Worm (Caenorhabditis elegans): ENCODE results near the gene swt-7.

- TF ChIP-seq aly-2 (tag; optimal IDR thresholded peaks at IDR 0.05) (no peak), unc-39 (tag; optimal IDR thresholded peaks at IDR 0.05) (no peak), mxl-3 (GFP tag; optimal IDR thresholded peaks at IDR 0.05) (no peak), ZK337.2 (GFP tag; IDR thresholded peaks at IDR 0.05) (no peak), madf-9 (GFP tag; conservative IDR thresholded peaks at IDR 0.05) (no peak), hlh-11 (tag; optimal IDR thresholded peaks at IDR 0.05) (no peak), pha-4 (GFP tag; IDR thresholded peaks at IDR 0.05) (no peak), pha-4 (tag; optimal IDR thresholded peaks at IDR 0.05) (no peak), pqm-1 (tag; optimal IDR thresholded peaks at IDR 0.05) (no peak), lin-15B (tag; optimal IDR thresholded peaks at IDR 0.05) (no peak), nhr-42 (GFP tag; IDR thresholded peaks at IDR 0.05) (no peak), nhr-28 (tag; optimal IDR thresholded peaks at IDR 0.05) (no peak), lin-38 (GFP tag; IDR thresholded peaks at IDR 0.05) (no peak), ztf-11 (tag; optimal IDR thresholded peaks at IDR 0.05) (no peak), nhr-237 (tag; optimal IDR thresholded peaks at IDR 0.05) (no peak)
Observed at ce11 chrV:5001386-5001785, 29.2 kb downstream of the swt-7 start, which contains the start of gene srr-8.

All from whole organism, L4 larva.